Fruit fly (Drosophila melanogaster): Measurements from ENCODE around the gene Spp.

The Spp gene

DNA sequence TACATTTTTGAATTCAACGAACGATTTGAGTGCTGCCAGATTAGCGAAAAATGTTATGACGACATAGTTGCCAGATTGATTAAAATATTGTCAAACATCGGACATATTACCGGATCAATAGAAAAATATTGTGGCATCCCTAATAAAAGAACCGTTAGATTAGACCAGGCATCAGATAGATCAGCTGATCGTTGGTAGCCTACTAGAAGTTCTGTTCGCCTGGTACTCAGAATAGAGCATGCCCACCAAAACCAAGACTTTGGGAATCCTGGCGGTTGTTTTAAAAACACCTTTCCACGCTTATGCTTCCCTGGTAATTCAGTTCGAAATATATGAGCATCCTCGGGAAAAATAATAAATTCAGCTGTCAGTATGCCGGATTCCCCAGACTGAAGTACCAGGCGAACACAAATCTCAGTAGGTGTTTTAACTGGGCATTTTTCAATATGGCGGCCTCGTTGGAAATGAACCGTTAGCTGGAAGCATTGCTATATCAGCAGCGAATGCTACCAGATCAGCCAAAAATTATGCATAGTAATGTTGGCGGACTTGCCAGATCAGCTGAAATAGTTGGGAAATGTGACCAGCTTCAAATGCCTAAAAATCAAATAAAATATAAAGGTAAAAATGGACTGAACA lies 3.8 kb downstream of the Spp start (continued):
- peak in 1 of 2 experiments; percentile 4 for TF ChIP-seq Trl (optimal IDR thresholded peaks at IDR 0.05)
- no peak for TF ChIP-seq Trl (GFP tag; optimal IDR thresholded peaks at IDR 0.05)
- no peak for TF ChIP-seq tx (GFP tag; optimal IDR thresholded peaks at IDR 0.05)
- TF ChIP-seq hbn (GFP tag; IDR thresholded peaks at IDR 0.05; ENCODE audit: partially characterized antibody), result peak; percentile 54
- TF ChIP-seq Bgb (GFP tag; IDR thresholded peaks at IDR 0.05; ENCODE audit: partially characterized antibody), result peak; percentile 50
- peak; percentile 94 for TF ChIP-seq Hmr (GFP tag; optimal IDR thresholded peaks at IDR 0.05)
- TF ChIP-seq D19A (tag; optimal IDR thresholded peaks at IDR 0.05), result peak; percentile 8
- TF ChIP-seq CG4424 (GFP tag; optimal IDR thresholded peaks at IDR 0.05), result no peak
- no peak; the same call in 2 of the 3 replicates for TF ChIP-seq CG2199 (GFP tag; IDR thresholded peaks at IDR 0.05)
- TF ChIP-seq rib (GFP tag; IDR thresholded peaks at IDR 0.05), result no peak
- no peak for TF ChIP-seq gem (tag; optimal IDR thresholded peaks at IDR 0.05)
- TF ChIP-seq HHEX (GFP tag; optimal IDR thresholded peaks at IDR 0.05), result no peak
- TF ChIP-seq CG1024 (GFP tag; IDR thresholded peaks at IDR 0.05), result no peak
- TF ChIP-seq D19B (GFP tag; optimal IDR thresholded peaks at IDR 0.05), result no peak
- no peak for TF ChIP-seq hkb (optimal IDR thresholded peaks at IDR 0.05)
- no peak for TF ChIP-seq hkb (GFP tag; IDR thresholded peaks at IDR 0.05)
- no peak for TF ChIP-seq org-1 (GFP tag; optimal IDR thresholded peaks at IDR 0.05)
- TF ChIP-seq Stat92E (GFP tag; optimal IDR thresholded peaks at IDR 0.05), result peak in 1 of 3 experiments; percentile 97
- TF ChIP-seq CG7357 (GFP tag; IDR thresholded peaks at IDR 0.05), result no peak
- TF ChIP-seq wek (GFP tag; optimal IDR thresholded peaks at IDR 0.05), result peak; percentile 68
- TF ChIP-seq CG8388 (GFP tag; optimal IDR thresholded peaks at IDR 0.05), result no peak
- no peak for TF ChIP-seq CG5245 (GFP tag; optimal IDR thresholded peaks at IDR 0.05)
- no peak for TF ChIP-seq CG10209 (GFP tag; optimal IDR thresholded peaks at IDR 0.05)
- no peak for TF ChIP-seq wor (GFP tag; IDR thresholded peaks at IDR 0.05)
- TF ChIP-seq inv (GFP tag; IDR thresholded peaks at IDR 0.05; ENCODE audit: partially characterized antibody), result no peak; the same call in 1 of the 2 replicates
- TF ChIP-seq cad (GFP tag; optimal IDR thresholded peaks at IDR 0.05), result no peak
- no peak for TF ChIP-seq gsb (GFP tag; IDR thresholded peaks at IDR 0.05)
- TF ChIP-seq Ets65A (GFP tag), result peak; percentile 62
- peak; percentile 25 for TF ChIP-seq Xbp1 (GFP tag; optimal IDR thresholded peaks at IDR 0.05)
- peak; percentile 85 for TF ChIP-seq sens (GFP tag)
- TF ChIP-seq CG32767 (GFP tag; IDR thresholded peaks at IDR 0.05), result no peak
- TF ChIP-seq ash1 (GFP tag; optimal IDR thresholded peaks at IDR 0.05), result no peak
- TF ChIP-seq CG11456 (GFP tag; IDR thresholded peaks at IDR 0.05), result peak; percentile 19; the same call in 1 of the 3 replicates
- peak; percentile 29 for TF ChIP-seq CG15514 (GFP tag; optimal IDR thresholded peaks at IDR 0.05)
- peak; percentile 31 for TF ChIP-seq MESR4 (GFP tag; optimal IDR thresholded peaks at IDR 0.05)
- no peak for TF ChIP-seq tio (GFP tag; optimal IDR thresholded peaks at IDR 0.05)
- TF ChIP-seq lbe (GFP tag; optimal IDR thresholded peaks at IDR 0.05), result no peak
- TF ChIP-seq CG10274 (GFP tag; optimal IDR thresholded peaks at IDR 0.05), result no peak
- TF ChIP-seq CG13624 (GFP tag; optimal IDR thresholded peaks at IDR 0.05), result no peak
- no peak for TF ChIP-seq chm (GFP tag; IDR thresholded peaks at IDR 0.05)
- no peak for TF ChIP-seq CG6272 (GFP tag; IDR thresholded peaks at IDR 0.05)
- TF ChIP-seq eve (GFP tag; optimal IDR thresholded peaks at IDR 0.05), result no peak
- no peak for TF ChIP-seq CG2202 (tag; optimal IDR thresholded peaks at IDR 0.05)
- TF ChIP-seq CG3407 (GFP tag; optimal IDR thresholded peaks at IDR 0.05), result no peak
- TF ChIP-seq vvl (GFP tag; IDR thresholded peaks at IDR 0.05), result peak; percentile 82
- peak; percentile 47; the same call in 1 of the 2 replicates for TF ChIP-seq Rfx (GFP tag; IDR thresholded peaks at IDR 0.05)
- TF ChIP-seq CG13123 (GFP tag; optimal IDR thresholded peaks at IDR 0.05), result no peak
- TF ChIP-seq CG12071 (GFP tag; optimal IDR thresholded peaks at IDR 0.05), result no peak
- no peak for TF ChIP-seq Asciz (GFP tag; optimal IDR thresholded peaks at IDR 0.05)
- TF ChIP-seq crp (GFP tag; optimal IDR thresholded peaks at IDR 0.05), result peak; percentile 73 to 92
- TF ChIP-seq eyg (GFP tag; optimal IDR thresholded peaks at IDR 0.05), result no peak

Data from whole organism, embryonic.